Fruit fly (Drosophila melanogaster): ENCODE measurements around the gene Cand1.

The Cand1 gene

dm6 chr2L:10327790-10328189 lies 34.7 kb downstream of the Cand1 start, which contains the start of gene RnrL:
RnrL (minus strand) TSS chr2L:10327943.
- TF ChIP-seq EcR (GFP tag; optimal IDR thresholded peaks at IDR 0.05) (no peak), usp (GFP tag; optimal IDR thresholded peaks at IDR 0.05) (no peak), Dll (optimal IDR thresholded peaks at IDR 0.05) (no peak), CG8478 (optimal IDR thresholded peaks at IDR 0.05) (no peak), pan (optimal IDR thresholded peaks at IDR 0.05) (no peak), psq (optimal IDR thresholded peaks at IDR 0.05) (no peak)

dm6 chr2L:10322773-10323487 lies 39.6 kb downstream of the Cand1 start, which contains the start of gene CG5381:
CG5381 (minus strand) TSS chr2L:10323102.
- no peak for TF ChIP-seq CG8478 (optimal IDR thresholded peaks at IDR 0.05)
- no peak for TF ChIP-seq psq (optimal IDR thresholded peaks at IDR 0.05)
- TF ChIP-seq usp (GFP tag; optimal IDR thresholded peaks at IDR 0.05), result no peak
- no peak for TF ChIP-seq pan (optimal IDR thresholded peaks at IDR 0.05)
- TF ChIP-seq Dll (optimal IDR thresholded peaks at IDR 0.05), result no peak
- TF ChIP-seq EcR (GFP tag; optimal IDR thresholded peaks at IDR 0.05), result no peak

DNA sequence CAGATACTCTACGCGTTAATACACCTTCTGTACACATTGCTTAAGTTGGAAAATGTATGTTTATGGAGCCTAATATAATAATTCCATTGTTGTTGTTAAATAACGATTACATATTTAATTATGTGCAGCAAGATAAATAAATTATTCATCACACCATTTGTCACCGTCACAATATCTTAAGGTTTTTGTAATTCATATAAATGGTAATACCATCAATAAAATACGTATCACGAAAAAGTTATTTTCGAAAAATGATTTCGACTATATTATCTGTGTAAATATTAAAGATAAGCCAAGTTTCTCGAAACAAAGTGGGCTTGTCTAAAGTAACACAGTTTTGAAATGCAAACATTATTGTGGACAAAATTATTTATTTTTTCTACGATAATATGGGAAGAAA lies 40.3 kb downstream of the Cand1 start, which contains the start of gene CG4995:
Gene CG4995, plus strand, starts transcription at position 301 of the 400 bp plus-strand sequence.
- TF ChIP-seq pan (optimal IDR thresholded peaks at IDR 0.05) (no peak), Dll (optimal IDR thresholded peaks at IDR 0.05) (no peak), CG8478 (optimal IDR thresholded peaks at IDR 0.05) (no peak), psq (optimal IDR thresholded peaks at IDR 0.05) (no peak), EcR (GFP tag; optimal IDR thresholded peaks at IDR 0.05) (no peak), usp (GFP tag; optimal IDR thresholded peaks at IDR 0.05) (no peak)

- TF ChIP-seq Dll (optimal IDR thresholded peaks at IDR 0.05) (no peak), EcR (GFP tag; optimal IDR thresholded peaks at IDR 0.05) (peak in 1 of 2 experiments; percentile 41)
Observed at dm6 chr2L:10321612-10322011, 40.9 kb downstream of the Cand1 start.

- no peak for TF ChIP-seq pan (optimal IDR thresholded peaks at IDR 0.05)
- no peak for TF ChIP-seq Dll (optimal IDR thresholded peaks at IDR 0.05)
- TF ChIP-seq EcR (GFP tag; optimal IDR thresholded peaks at IDR 0.05), result no peak
- no peak for TF ChIP-seq usp (GFP tag; optimal IDR thresholded peaks at IDR 0.05)
- no peak for TF ChIP-seq CG8478 (optimal IDR thresholded peaks at IDR 0.05)
- TF ChIP-seq psq (optimal IDR thresholded peaks at IDR 0.05), result no peak
Observed at dm6 chr2L:10321036-10321583, 41.4 kb downstream of the Cand1 start.

DNA sequence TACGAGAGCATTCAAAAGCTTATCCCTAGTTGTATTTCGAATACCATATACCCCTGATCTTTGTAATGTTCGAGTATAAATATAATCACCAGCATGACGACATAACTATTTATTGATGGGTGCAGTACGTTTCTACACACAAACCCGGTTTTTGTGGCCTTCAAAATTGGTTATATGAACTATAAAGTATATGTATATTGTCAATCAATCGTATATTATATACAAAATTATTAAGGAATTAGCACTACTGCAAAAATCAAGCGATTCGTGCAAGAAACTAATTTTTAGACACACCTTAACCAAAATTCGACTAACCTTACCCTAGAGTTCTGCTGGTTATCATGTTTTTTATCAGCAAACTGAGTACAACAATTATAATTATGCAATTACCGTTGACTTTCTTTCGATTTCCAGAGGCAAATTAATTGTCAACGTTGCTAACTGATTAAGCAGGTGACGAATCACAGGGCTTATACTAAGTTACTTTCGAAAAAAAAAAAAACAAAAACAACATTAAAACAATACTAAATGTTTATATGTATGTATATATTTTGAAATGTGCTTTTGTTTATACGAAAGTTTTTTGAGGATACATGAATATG lies 42.2 kb downstream of the Cand1 start:
- TF ChIP-seq usp (GFP tag; optimal IDR thresholded peaks at IDR 0.05) (no peak), pan (optimal IDR thresholded peaks at IDR 0.05) (no peak), CG8478 (optimal IDR thresholded peaks at IDR 0.05) (no peak), Dll (optimal IDR thresholded peaks at IDR 0.05) (no peak), EcR (GFP tag; optimal IDR thresholded peaks at IDR 0.05) (no peak), psq (optimal IDR thresholded peaks at IDR 0.05) (no peak)

DNA sequence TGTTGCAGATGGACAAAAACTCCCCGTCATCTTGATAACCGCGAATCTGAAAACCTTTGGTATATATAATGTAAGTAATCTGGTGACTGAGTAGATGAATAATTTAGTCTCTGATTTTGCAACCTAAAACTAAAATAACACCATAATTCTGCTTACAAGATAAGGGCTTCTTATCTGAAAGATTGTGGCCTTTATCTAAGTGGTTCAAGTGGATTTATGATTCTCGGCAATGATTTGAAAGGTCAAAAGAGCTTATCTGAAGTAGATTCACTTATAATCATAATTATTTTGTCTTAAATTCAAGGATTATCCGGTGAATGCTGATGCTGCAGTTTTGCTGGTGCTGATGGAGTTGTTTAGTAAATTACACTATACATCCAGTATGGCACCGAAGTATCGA lies 46.6 kb downstream of the Cand1 start:
- TF ChIP-seq CG8478 (optimal IDR thresholded peaks at IDR 0.05) (no peak), Dll (optimal IDR thresholded peaks at IDR 0.05) (no peak), usp (GFP tag; optimal IDR thresholded peaks at IDR 0.05) (no peak), psq (optimal IDR thresholded peaks at IDR 0.05) (no peak), pan (optimal IDR thresholded peaks at IDR 0.05) (no peak), EcR (GFP tag; optimal IDR thresholded peaks at IDR 0.05) (no peak)

- TF ChIP-seq EcR (GFP tag; optimal IDR thresholded peaks at IDR 0.05) (no peak), usp (GFP tag; optimal IDR thresholded peaks at IDR 0.05) (no peak), CG8478 (optimal IDR thresholded peaks at IDR 0.05) (no peak), psq (optimal IDR thresholded peaks at IDR 0.05) (no peak), pan (optimal IDR thresholded peaks at IDR 0.05) (no peak), Dll (optimal IDR thresholded peaks at IDR 0.05) (no peak)
Observed at dm6 chr2L:10314327-10315210, 47.9 kb downstream of the Cand1 start, which contains the start of the genes Usp14 and CG4972. Usp14 (minus strand) TSS chr2L:10314396. CG4972 (plus strand) TSS chr2L:10314792.

- TF ChIP-seq usp (GFP tag; optimal IDR thresholded peaks at IDR 0.05), result no peak
Observed at dm6 chr2L:10311822-10312221, 50.7 kb downstream of the Cand1 start.

- TF ChIP-seq CG8478 (optimal IDR thresholded peaks at IDR 0.05) (no peak), EcR (GFP tag; optimal IDR thresholded peaks at IDR 0.05) (no peak), usp (GFP tag; optimal IDR thresholded peaks at IDR 0.05) (no peak), pan (optimal IDR thresholded peaks at IDR 0.05) (no peak), psq (optimal IDR thresholded peaks at IDR 0.05) (no peak), Dll (optimal IDR thresholded peaks at IDR 0.05) (no peak)
Observed at dm6 chr2L:10310614-10311382, 51.7 kb downstream of the Cand1 start, which contains the start of gene Cdk5alpha. Cdk5alpha (minus strand) TSS chr2L:10310956.

Data from whole organism.